In genomic region chrIV:16936053-16936452, ce11 we compare ENCODE assay signal across 3 worm cellular contexts.
TF ChIP-seq lines count a peak whose summit lies in the region.

No protein-coding gene starts in this region.

TF ChIP-seq in whole organism, L1 larva, 84 proteins besides CTCF, POLR2A, EP300 and RAD21:
- 0 out of 2 replicates have a peak, but pooled peaks have one; percentile 34 for TF ChIP-seq grh-1 (GFP tag; IDR thresholded peaks at IDR 0.05; lab: Robert Waterston, UW)
- no peak for TF ChIP-seq elt-3 (tag; optimal IDR thresholded peaks at IDR 0.05; lab: Kevin White, UChicago)

TF ChIP-seq in whole organism, L4 larva, 104 proteins besides CTCF, POLR2A, EP300 and RAD21:
- no peak for TF ChIP-seq ceh-62 (tag; optimal IDR thresholded peaks at IDR 0.05; lab: Kevin White, UChicago)
- TF ChIP-seq lin-38 (GFP tag; IDR thresholded peaks at IDR 0.05; lab: Robert Waterston, UW), result no peak
- TF ChIP-seq R02D3.7 (tag; optimal IDR thresholded peaks at IDR 0.05; lab: Kevin White, UChicago), result no peak
- no peak for TF ChIP-seq pqm-1 (tag; optimal IDR thresholded peaks at IDR 0.05; lab: Kevin White, UChicago)
- no peak for TF ChIP-seq aly-2 (tag; optimal IDR thresholded peaks at IDR 0.05; lab: Kevin White, UChicago)
- no peak for TF ChIP-seq mep-1 (tag; optimal IDR thresholded peaks at IDR 0.05; lab: Kevin White, UChicago)
- no peak for TF ChIP-seq lim-7 (GFP tag; IDR thresholded peaks at IDR 0.05; lab: Robert Waterston, UW)
- TF ChIP-seq unc-62 (GFP tag; optimal IDR thresholded peaks at IDR 0.05 in 1 of 2; lab: Kevin White, UChicago), result peak in 1 of 2 experiments; percentile 13
- TF ChIP-seq unc-62 (tag; optimal IDR thresholded peaks at IDR 0.05; lab: Kevin White, UChicago), result no peak
- TF ChIP-seq ZK337.2 (GFP tag; IDR thresholded peaks at IDR 0.05; lab: Robert Waterston, UW), result no peak
- TF ChIP-seq unc-130 (GFP tag; optimal IDR thresholded peaks at IDR 0.05; lab: Kevin White, UChicago), result no peak
- TF ChIP-seq zfp-2 (tag; optimal IDR thresholded peaks at IDR 0.05; lab: Kevin White, UChicago), result no peak
- TF ChIP-seq nhr-11 (tag; optimal IDR thresholded peaks at IDR 0.05; lab: Kevin White, UChicago), result no peak
- no peak for TF ChIP-seq egl-43 (GFP tag; IDR thresholded peaks at IDR 0.05; lab: Robert Waterston, UW)
- no peak for TF ChIP-seq T20F7.1 (GFP tag; optimal IDR thresholded peaks at IDR 0.05; lab: Kevin White, UChicago)
- no peak for TF ChIP-seq daf-12 (tag; optimal IDR thresholded peaks at IDR 0.05; lab: Kevin White, UChicago)
- TF ChIP-seq set-16 (GFP tag; IDR thresholded peaks at IDR 0.05; lab: Robert Waterston, UW), result peak; percentile 94
- TF ChIP-seq ztf-11 (tag; optimal IDR thresholded peaks at IDR 0.05; lab: Kevin White, UChicago), result no peak

TF ChIP-seq in whole organism, young adult, 124 proteins besides CTCF, POLR2A, EP300 and RAD21:
- TF ChIP-seq egrh-3 (GFP tag; IDR thresholded peaks at IDR 0.05; lab: Robert Waterston, UW) (peak; percentile 80; the same call in 1 of the 2 replicates), sptf-2 (GFP tag; optimal IDR thresholded peaks at IDR 0.05; lab: Kevin White, UChicago) (no peak), bed-2 (GFP tag; IDR thresholded peaks at IDR 0.05; lab: Robert Waterston, UW) (0 out of 2 replicates have a peak, but pooled peaks have one; percentile 57), ekl-4 (GFP tag; IDR thresholded peaks at IDR 0.05; lab: Robert Waterston, UW) (no peak), T26A5.8 (tag; optimal IDR thresholded peaks at IDR 0.05; lab: Kevin White, UChicago) (no peak), ztf-25 (GFP tag; IDR thresholded peaks at IDR 0.05; lab: Robert Waterston, UW) (0 out of 2 replicates have a peak, but pooled peaks have one; percentile 33), F52B5.7 (tag; optimal IDR thresholded peaks at IDR 0.05; lab: Kevin White, UChicago) (peak; percentile 3), zfh-2 (GFP tag; conservative IDR thresholded peaks at IDR 0.05; lab: Robert Waterston, UW) (peak; percentile 85)
TF ChIP-seq in whole organism, young adult: peak in this region for 5.
